Fruit fly (Drosophila melanogaster): ENCODE data around the gene CG13713.

The CG13713 gene

DNA sequence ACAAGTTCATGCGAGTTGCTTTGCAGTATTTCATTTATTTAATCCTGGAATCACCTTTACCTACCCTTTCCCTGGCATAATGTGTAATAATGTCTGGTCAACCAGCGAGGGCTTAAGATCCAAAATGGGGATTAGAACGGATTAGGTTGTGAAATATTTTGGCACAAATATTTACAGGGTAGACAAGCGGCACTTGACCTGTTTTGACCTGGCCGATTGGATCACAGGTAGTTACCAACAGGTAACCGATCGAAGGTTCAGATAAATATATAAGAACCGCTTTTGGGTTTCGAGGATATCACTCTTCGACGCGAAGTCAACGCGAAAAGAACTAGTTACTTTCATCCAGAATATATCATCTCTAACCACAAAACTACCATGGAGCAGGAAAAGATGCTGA is at the start of gene CG13713:
Gene CG13713 (plus strand): TSS at position 301 of the 400 bp plus-strand sequence.
- TF ChIP-seq stwl (tag; optimal IDR thresholded peaks at IDR 0.05) (no peak), CG10431 (GFP tag; optimal IDR thresholded peaks at IDR 0.05) (no peak), CrebB (tag; optimal IDR thresholded peaks at IDR 0.05) (no peak), Ravus (GFP tag; IDR thresholded peaks at IDR 0.05) (no peak), Dip2 (GFP tag; IDR thresholded peaks at IDR 0.05) (no peak), CG15479 (GFP tag; optimal IDR thresholded peaks at IDR 0.05) (peak; percentile 40), YL-1 (GFP tag; optimal IDR thresholded peaks at IDR 0.05) (no peak), sens (GFP tag) (peak; percentile 63)

- no peak for TF ChIP-seq CG14860 (GFP tag; IDR thresholded peaks at IDR 0.05; ENCODE audit: partially characterized antibody)
- TF ChIP-seq prd (optimal IDR thresholded peaks at IDR 0.05), result no peak
- no peak for TF ChIP-seq prd (GFP tag; IDR thresholded peaks at IDR 0.05)
- no peak for TF ChIP-seq CG1233 (GFP tag; optimal IDR thresholded peaks at IDR 0.05)
- TF ChIP-seq peb (GFP tag; IDR thresholded peaks at IDR 0.05), result no peak
- no peak for TF ChIP-seq stwl (tag; optimal IDR thresholded peaks at IDR 0.05)
- TF ChIP-seq Xrp1 (GFP tag; IDR thresholded peaks at IDR 0.05), result no peak
- no peak for TF ChIP-seq pb (GFP tag; optimal IDR thresholded peaks at IDR 0.05)
- no peak for TF ChIP-seq Opbp (GFP tag; IDR thresholded peaks at IDR 0.05; ENCODE audit: partially characterized antibody)
- no peak for TF ChIP-seq H15 (GFP tag; IDR thresholded peaks at IDR 0.05)
- no peak for TF ChIP-seq gcm (GFP tag; optimal IDR thresholded peaks at IDR 0.05)
- TF ChIP-seq NK7.1 (GFP tag; optimal IDR thresholded peaks at IDR 0.05), result no peak
- no peak for TF ChIP-seq CG10959 (GFP tag; IDR thresholded peaks at IDR 0.05)
- TF ChIP-seq trh (GFP tag; optimal IDR thresholded peaks at IDR 0.05), result no peak
Measured at dm6 chr3L:4647976-4648375, 49.4 kb upstream of the CG13713 start, which contains the start of gene TTLL1B. TSS of gene TTLL1B (plus strand) at chr3L:4648276.

DNA sequence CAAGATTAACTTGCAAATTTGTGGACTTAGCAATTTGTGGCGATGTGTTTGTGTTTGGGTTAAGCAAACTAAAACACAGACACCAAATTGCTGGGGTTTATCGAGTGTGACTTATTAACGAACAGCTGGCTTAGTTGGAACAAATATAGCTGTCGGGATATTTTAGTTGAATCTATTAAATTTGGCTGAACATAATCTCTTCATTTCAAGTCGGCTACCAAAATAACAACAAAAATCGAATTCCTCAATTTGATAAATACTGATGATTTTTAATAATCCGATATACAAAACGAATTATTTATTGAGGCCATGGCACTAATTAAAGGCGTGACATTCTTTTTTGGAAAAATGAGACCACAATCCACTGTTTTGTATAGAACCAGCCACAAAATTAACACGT is 30.1 kb upstream of the CG13713 start, which contains the start of gene CG32236:
Gene CG32236 (minus strand): TSS at position 101 of the 400 bp plus-strand sequence.
- TF ChIP-seq tin (GFP tag; optimal IDR thresholded peaks at IDR 0.05) (no peak), fd64A (GFP tag; optimal IDR thresholded peaks at IDR 0.05) (no peak), NC2α (GFP tag; optimal IDR thresholded peaks at IDR 0.05) (no peak), cad (GFP tag; optimal IDR thresholded peaks at IDR 0.05) (no peak), z (GFP tag; IDR thresholded peaks at IDR 0.05) (no peak), twi (tag; optimal IDR thresholded peaks at IDR 0.05) (no peak), zen (tag; optimal IDR thresholded peaks at IDR 0.05) (no peak), caup (GFP tag; optimal IDR thresholded peaks at IDR 0.05; ENCODE audit: severe bottlenecking) (no peak), CG17802 (tag; optimal IDR thresholded peaks at IDR 0.05) (no peak)

DNA sequence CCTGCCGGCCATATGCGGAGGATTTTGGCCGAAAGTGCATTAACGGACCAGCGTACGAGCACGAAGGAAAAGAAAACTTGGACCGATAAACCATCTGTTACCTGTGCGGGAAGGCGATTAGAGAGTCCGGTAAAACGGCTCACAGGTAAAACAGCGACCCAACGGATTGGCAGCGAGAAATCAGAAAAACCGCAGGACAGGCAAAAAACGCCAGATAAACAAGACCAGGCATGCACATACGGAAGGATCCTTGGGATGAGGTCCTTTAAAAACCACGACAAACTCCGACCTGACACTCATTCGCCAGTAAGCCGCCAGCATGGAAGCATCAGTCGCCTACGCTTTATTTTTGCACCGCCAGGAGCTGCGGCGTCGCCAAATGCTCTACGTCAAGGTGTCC is 19.9 kb upstream of the CG13713 start, which contains the start of gene CG34266:
Gene CG34266 (plus strand): TSS at position 301 of the 400 bp plus-strand sequence.
- no peak for TF ChIP-seq cwo (GFP tag; optimal IDR thresholded peaks at IDR 0.05)
- peak; percentile 81 for TF ChIP-seq Ets65A (GFP tag)

DNA sequence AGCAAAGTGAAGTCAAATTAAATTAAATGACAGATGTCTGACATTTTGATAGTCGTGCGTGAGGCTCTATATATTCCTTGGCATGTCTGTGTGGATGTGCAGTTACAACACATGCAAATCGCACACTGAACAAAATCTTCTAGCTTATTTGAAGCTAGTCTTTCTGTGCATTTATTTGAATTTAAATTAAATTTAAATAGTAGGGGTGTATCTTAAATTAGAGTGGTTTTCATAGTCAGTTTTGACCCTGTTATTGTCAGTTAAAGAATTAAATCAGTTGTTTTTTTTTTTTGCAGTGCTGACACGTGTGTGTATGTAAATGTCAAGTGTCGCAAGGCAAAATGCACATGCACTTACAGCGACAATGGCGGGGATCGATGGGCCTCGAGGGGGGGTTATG is 18.3 kb upstream of the CG13713 start:
- 0 out of 2 replicates have a peak, but pooled peaks have one; percentile 9 for TF ChIP-seq Xrp1 (GFP tag; IDR thresholded peaks at IDR 0.05)
- no peak for TF ChIP-seq prd (optimal IDR thresholded peaks at IDR 0.05)
- TF ChIP-seq prd (GFP tag; IDR thresholded peaks at IDR 0.05), result peak; percentile 56; the same call in 2 of the 3 replicates
- peak; percentile 68 for TF ChIP-seq zen (tag; optimal IDR thresholded peaks at IDR 0.05)
- TF ChIP-seq CG7271 (tag; optimal IDR thresholded peaks at IDR 0.05), result peak; percentile 8
- TF ChIP-seq CG6683 (GFP tag; optimal IDR thresholded peaks at IDR 0.05), result no peak

Data from whole organism, embryonic.